Worm (Caenorhabditis elegans): ENCODE data around the gene tag-307.

Gene tag-307

ce11 chrIII:7860885-7861284 is 3.8 kb upstream of the tag-307 start, which contains the start of gene cuc-1:
Gene cuc-1 (minus strand): TSS chrIII:7860985.
- TF ChIP-seq ceh-39 (tag; optimal IDR thresholded peaks at IDR 0.05) = no peak
- no peak for TF ChIP-seq flh-1 (GFP tag; optimal IDR thresholded peaks at IDR 0.05)
- peak; percentile 36 for TF ChIP-seq zip-8 (tag; optimal IDR thresholded peaks at IDR 0.05)
- no peak for TF ChIP-seq nhr-28 (tag; optimal IDR thresholded peaks at IDR 0.05)
- TF ChIP-seq unc-39 (tag; optimal IDR thresholded peaks at IDR 0.05) = no peak

ce11 chrIII:7859313-7859712 is 2.3 kb upstream of the tag-307 start, which contains the start of gene tomm-7:
Gene tomm-7 (plus strand): TSS chrIII:7859613.
- TF ChIP-seq hlh-1 (tag; optimal IDR thresholded peaks at IDR 0.05) (no peak), flh-1 (GFP tag; optimal IDR thresholded peaks at IDR 0.05) (no peak), mls-2 (tag; optimal IDR thresholded peaks at IDR 0.05) (no peak), zip-8 (tag; optimal IDR thresholded peaks at IDR 0.05) (no peak), ceh-43 (GFP tag; optimal IDR thresholded peaks at IDR 0.05) (no peak), ztf-11 (tag; optimal IDR thresholded peaks at IDR 0.05) (no peak), pha-4 (tag; optimal IDR thresholded peaks at IDR 0.05) (no peak), mep-1 (tag; optimal IDR thresholded peaks at IDR 0.05) (no peak), nhr-2 (tag; optimal IDR thresholded peaks at IDR 0.05) (no peak), nhr-28 (tag; optimal IDR thresholded peaks at IDR 0.05) (no peak), lin-13 (tag; optimal IDR thresholded peaks at IDR 0.05) (no peak), nhr-12 (tag; optimal IDR thresholded peaks at IDR 0.05) (no peak)

ce11 chrIII:7858407-7859029 is 1.5 kb upstream of the tag-307 start, which contains the start of the genes coq-5 and ufm-1:
Gene coq-5 (minus strand): TSS chrIII:7858457.
Gene ufm-1 (plus strand): TSS chrIII:7858979.
- no peak for TF ChIP-seq flh-1 (GFP tag; optimal IDR thresholded peaks at IDR 0.05)
- peak; percentile 10 for TF ChIP-seq ces-1 (GFP tag; optimal IDR thresholded peaks at IDR 0.05)

DNA sequence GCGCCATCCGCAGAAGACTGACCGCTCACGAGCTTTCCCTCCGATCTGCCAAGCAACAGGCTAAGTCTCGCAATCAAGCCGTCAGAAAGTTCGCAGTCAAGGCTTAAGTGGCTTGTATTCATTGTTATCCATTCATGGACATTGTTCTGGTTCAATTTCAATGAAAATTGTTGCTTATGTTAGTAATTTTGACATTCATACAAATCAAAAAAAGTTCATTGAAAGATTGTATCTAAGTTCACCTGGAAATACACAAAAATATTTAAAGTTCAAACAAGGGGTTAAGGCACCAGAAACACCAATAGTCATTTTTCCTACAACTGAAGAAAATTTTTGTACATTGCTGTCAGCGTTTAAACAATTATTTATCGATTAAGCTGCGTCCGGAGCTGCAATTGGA is 1.6 kb downstream of the tag-307 start:
- TF ChIP-seq elt-3 (tag; optimal IDR thresholded peaks at IDR 0.05) (no peak), snpc-4 (tag; optimal IDR thresholded peaks at IDR 0.05) (no peak), lin-32 (GFP tag; optimal IDR thresholded peaks at IDR 0.05) (no peak), ceh-83 (GFP tag; optimal IDR thresholded peaks at IDR 0.05) (no peak), nhr-12 (tag; optimal IDR thresholded peaks at IDR 0.05) (no peak), elt-1 (tag; optimal IDR thresholded peaks at IDR 0.05; ENCODE audit: borderline replicate concordance, insufficient read depth) (no peak), mls-2 (tag; optimal IDR thresholded peaks at IDR 0.05) (no peak), nhr-2 (tag; optimal IDR thresholded peaks at IDR 0.05) (no peak), flh-1 (GFP tag; optimal IDR thresholded peaks at IDR 0.05) (no peak), cnd-1 (tag; optimal IDR thresholded peaks at IDR 0.05) (no peak), unc-39 (tag; optimal IDR thresholded peaks at IDR 0.05) (no peak), bed-3 (GFP tag; optimal IDR thresholded peaks at IDR 0.05) (no peak), pha-4 (tag; optimal IDR thresholded peaks at IDR 0.05) (no peak), lin-13 (tag; optimal IDR thresholded peaks at IDR 0.05) (no peak)

DNA sequence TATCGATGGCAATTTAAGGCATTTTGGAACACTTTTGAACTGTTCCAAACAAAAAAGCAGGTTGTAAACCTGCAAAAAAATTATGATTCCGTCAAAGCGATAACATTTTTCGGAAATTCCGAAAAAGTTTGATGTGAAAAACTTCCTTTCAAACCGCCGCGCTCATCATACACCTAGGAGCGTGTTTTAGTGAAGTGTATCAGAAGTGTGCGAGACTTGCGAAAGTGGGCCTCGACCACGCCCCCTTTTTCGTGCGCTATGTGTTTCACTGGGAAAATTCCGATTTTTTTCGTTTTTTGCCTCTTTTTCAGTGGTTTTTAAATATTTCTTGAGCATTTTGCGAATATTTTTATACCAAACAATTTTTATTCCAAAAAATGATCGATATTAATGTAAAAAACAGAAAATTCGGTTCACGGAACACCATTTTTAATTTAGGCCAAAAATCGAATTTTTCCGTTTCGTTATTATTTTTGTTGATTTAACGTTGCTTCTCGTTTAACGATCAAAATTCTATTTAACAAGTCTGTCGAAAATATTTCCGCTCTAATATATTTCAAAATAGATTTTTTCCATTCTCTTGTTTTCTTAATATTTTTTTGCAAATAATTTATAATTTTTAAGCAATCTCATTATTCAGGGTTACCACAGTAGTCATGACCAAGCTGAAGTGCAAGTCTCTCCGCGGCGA is 2.4 kb downstream of the tag-307 start, which contains the start of gene rpl-35:
Gene rpl-35 (plus strand): TSS at position 641 of the 691 bp plus-strand sequence.
- peak; percentile 92 for TF ChIP-seq ztf-11 (tag; optimal IDR thresholded peaks at IDR 0.05)
- TF ChIP-seq unc-39 (tag; optimal IDR thresholded peaks at IDR 0.05) = peak; percentile 72
- TF ChIP-seq ceh-83 (GFP tag; optimal IDR thresholded peaks at IDR 0.05) = peak; percentile 80
- TF ChIP-seq sem-2 (GFP tag; optimal IDR thresholded peaks at IDR 0.05) = peak; percentile 46
- peak; percentile 84 for TF ChIP-seq blmp-1 (tag; optimal IDR thresholded peaks at IDR 0.05)
- peak; percentile 86 for TF ChIP-seq ceh-43 (GFP tag; optimal IDR thresholded peaks at IDR 0.05)
- TF ChIP-seq unc-120 (tag; optimal IDR thresholded peaks at IDR 0.05; ENCODE audit: poor library complexity, severe bottlenecking) = peak; percentile 95
- peak; percentile 92 for TF ChIP-seq M03D4.4 (tag; optimal IDR thresholded peaks at IDR 0.05)
- TF ChIP-seq zip-8 (tag; optimal IDR thresholded peaks at IDR 0.05) = peak; percentile 2
- peak; percentile 58 for TF ChIP-seq lin-32 (GFP tag; optimal IDR thresholded peaks at IDR 0.05)
- peak; percentile 85 for TF ChIP-seq tbx-8 (GFP tag; optimal IDR thresholded peaks at IDR 0.05)
- peak; percentile 95 for TF ChIP-seq drap-1 (GFP tag; optimal IDR thresholded peaks at IDR 0.05)
- TF ChIP-seq flh-1 (GFP tag; optimal IDR thresholded peaks at IDR 0.05) = peak; percentile 44
- peak; percentile 91 for TF ChIP-seq unc-62 (GFP tag; optimal IDR thresholded peaks at IDR 0.05)
- TF ChIP-seq nhr-28 (tag; optimal IDR thresholded peaks at IDR 0.05) = peak; percentile 85
- TF ChIP-seq lin-13 (tag; optimal IDR thresholded peaks at IDR 0.05) = peak; percentile 100
- peak; percentile 78 for TF ChIP-seq ham-2 (GFP tag; optimal IDR thresholded peaks at IDR 0.05)
- TF ChIP-seq elt-3 (tag; optimal IDR thresholded peaks at IDR 0.05) = peak; percentile 91
- TF ChIP-seq snpc-4 (tag; optimal IDR thresholded peaks at IDR 0.05) = no peak
- TF ChIP-seq mab-5 (tag; optimal IDR thresholded peaks at IDR 0.05) = peak; percentile 66
- TF ChIP-seq pha-4 (tag; optimal IDR thresholded peaks at IDR 0.05) = peak; percentile 99
- TF ChIP-seq mls-2 (tag; optimal IDR thresholded peaks at IDR 0.05) = peak; percentile 91
- peak; percentile 96 for TF ChIP-seq ces-1 (GFP tag; optimal IDR thresholded peaks at IDR 0.05)
- TF ChIP-seq elt-1 (tag; optimal IDR thresholded peaks at IDR 0.05; ENCODE audit: borderline replicate concordance, insufficient read depth) = peak; percentile 70
- peak; percentile 59 for TF ChIP-seq nhr-76 (tag; optimal IDR thresholded peaks at IDR 0.05)
- TF ChIP-seq ceh-39 (tag; optimal IDR thresholded peaks at IDR 0.05) = peak; percentile 97
- TF ChIP-seq hlh-1 (tag; optimal IDR thresholded peaks at IDR 0.05) = peak; percentile 79
- peak; percentile 76 for TF ChIP-seq bed-3 (GFP tag; optimal IDR thresholded peaks at IDR 0.05)
- TF ChIP-seq lsy-2 (tag; optimal IDR thresholded peaks at IDR 0.05) = peak; percentile 95
- TF ChIP-seq sptf-1 (tag; optimal IDR thresholded peaks at IDR 0.05) = peak; percentile 97
- peak; percentile 50 for TF ChIP-seq nhr-2 (tag; optimal IDR thresholded peaks at IDR 0.05)
- TF ChIP-seq nhr-237 (tag; optimal IDR thresholded peaks at IDR 0.05) = peak; percentile 99
- peak; percentile 78 for TF ChIP-seq nhr-12 (tag; optimal IDR thresholded peaks at IDR 0.05)
- peak; percentile 91 for TF ChIP-seq cnd-1 (tag; optimal IDR thresholded peaks at IDR 0.05)
- peak; percentile 100 for TF ChIP-seq mep-1 (tag; optimal IDR thresholded peaks at IDR 0.05)

Measured in whole organism, mixed stage, embryonic.